Worm (Caenorhabditis elegans): Measurements from ENCODE around the gene acs-6.

DNA sequence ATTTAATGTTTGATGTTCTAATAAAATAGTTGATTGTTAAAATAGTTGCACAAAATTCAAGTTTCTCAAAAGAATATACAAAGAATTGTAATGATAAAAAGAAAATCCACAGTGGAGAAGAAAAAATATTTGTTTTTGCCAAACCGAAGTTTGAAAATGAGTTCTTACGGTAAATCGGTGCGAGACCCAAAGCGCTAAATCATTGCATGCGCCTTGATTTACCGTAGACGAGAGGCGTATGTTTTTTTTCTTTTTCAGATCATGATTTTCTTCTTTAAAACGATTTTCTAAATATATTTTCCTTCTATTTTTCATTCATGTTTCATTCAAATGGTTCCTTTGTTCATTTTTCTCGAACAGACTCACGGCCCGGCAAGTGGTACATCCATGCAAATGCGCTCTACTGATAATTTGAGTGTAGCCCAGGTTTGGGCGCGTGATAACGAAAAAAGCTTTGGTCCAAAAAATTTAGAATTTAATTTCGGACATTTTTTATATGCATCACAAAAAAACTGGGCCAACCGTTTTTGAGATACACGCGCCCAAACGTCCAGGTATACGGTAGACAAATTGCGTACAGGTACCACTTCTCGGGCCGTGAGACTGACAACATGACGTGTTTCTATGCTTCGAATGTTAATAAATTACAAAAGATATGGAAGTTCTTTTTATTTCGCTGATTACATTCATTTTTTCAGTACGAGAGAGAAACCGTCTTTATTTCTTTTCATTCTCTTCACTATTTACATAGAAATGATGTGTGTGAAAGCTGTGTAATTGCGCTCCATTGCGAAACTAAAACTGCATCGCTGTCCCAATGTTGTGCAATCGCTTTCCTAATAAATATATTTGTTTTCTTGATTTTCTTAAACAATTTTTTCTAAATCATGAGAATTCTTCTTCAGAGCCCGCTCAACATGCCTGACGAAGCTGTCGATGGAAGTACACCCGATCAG is 36.7 kb upstream of the acs-6 start, which contains the start of gene znf-598:
- no peak for TF ChIP-seq sea-2 (GFP tag; optimal IDR thresholded peaks at IDR 0.05)
- no peak for TF ChIP-seq skn-1 (tag; optimal IDR thresholded peaks at IDR 0.05)
- TF ChIP-seq ceh-9 (tag; optimal IDR thresholded peaks at IDR 0.05) = no peak
- no peak for TF ChIP-seq unc-62 (GFP tag; optimal IDR thresholded peaks at IDR 0.05)
- TF ChIP-seq snpc-4 (tag; optimal IDR thresholded peaks at IDR 0.05) = peak; percentile 64
- no peak for TF ChIP-seq egl-27 (tag; optimal IDR thresholded peaks at IDR 0.05)
- TF ChIP-seq aly-2 (tag; optimal IDR thresholded peaks at IDR 0.05) = no peak
- no peak for TF ChIP-seq R02D3.7 (tag; optimal IDR thresholded peaks at IDR 0.05)
- no peak for TF ChIP-seq elt-3 (tag; optimal IDR thresholded peaks at IDR 0.05)
- TF ChIP-seq lin-15B (tag; optimal IDR thresholded peaks at IDR 0.05) = peak; percentile 64
- no peak for TF ChIP-seq nhr-25 (tag; optimal IDR thresholded peaks at IDR 0.05)
